Fruit fly (Drosophila melanogaster) whole organism, embryonic: ENCODE data around the gene pyx.

Experiments
- Atf6 ChIP-seq: fragments of 200-800 bp; sonication (Bioruptor generic); IDR thresholded peaks from 2 replicates; pipeline ENCODE4 v1.3.6; 2022; ENCODE audit warnings: missing biosample characterization, missing genetic modification characterization
- CG11085 ChIP-seq: fragments of 200-800 bp; sonication (Bioruptor generic); IDR thresholded peaks from 2 replicates; pipeline ENCODE4 v1.3.6; 2022; ENCODE audit warnings: missing biosample characterization, missing genetic modification characterization
- CG11504 ChIP-seq: fragments of 200-800 bp; sonication (Bioruptor generic); optimal IDR thresholded peaks from 3 replicates; lab custom pipeline; 2019; ENCODE audit warnings: missing biosample characterization, mild to moderate bottlenecking, missing genetic modification characterization, moderate library complexity
- CG12299 ChIP-seq: fragments of 200-800 bp; sonication (Bioruptor generic); optimal IDR thresholded peaks from 2 replicates; lab custom pipeline; 2018; ENCODE audit warnings: missing biosample characterization, mild to moderate bottlenecking, missing genetic modification characterization
- CG12769 ChIP-seq: fragments of 200-800 bp; sonication (Bioruptor generic); optimal IDR thresholded peaks from 2 replicates; lab custom pipeline; 2019; ENCODE audit warnings: missing biosample characterization, mild to moderate bottlenecking, missing genetic modification characterization, moderate library complexity
- CG13296 ChIP-seq: fragments of 200-800 bp; sonication (Bioruptor generic); optimal IDR thresholded peaks from 3 replicates; lab custom pipeline; 2018; ENCODE audit warnings: missing biosample characterization, mild to moderate bottlenecking, missing genetic modification characterization
- CG14014 ChIP-seq: fragments of 200-800 bp; sonication (Bioruptor generic); IDR thresholded peaks from 2 replicates; pipeline ENCODE4 v1.3.6; 2022; ENCODE audit warnings: missing biosample characterization, missing genetic modification characterization
- CG14441 ChIP-seq: fragments of 200-800 bp; sonication (Bioruptor generic); IDR thresholded peaks from 2 replicates; pipeline ENCODE4 v1.3.6; 2022; ENCODE audit warnings: missing biosample characterization, missing genetic modification characterization
- CG1647 ChIP-seq: fragments of 200-800 bp; sonication (Bioruptor generic); optimal IDR thresholded peaks from 3 replicates; lab custom pipeline; 2016; ENCODE audit warnings: missing biosample characterization, missing genetic modification characterization
- CG17912 ChIP-seq: fragments of 200-800 bp; sonication (Bioruptor generic); optimal IDR thresholded peaks from 2 replicates; lab custom pipeline; 2018; ENCODE audit warnings: missing biosample characterization, mild to moderate bottlenecking, missing genetic modification characterization
- CG18262 ChIP-seq: fragments of 200-800 bp; optimal IDR thresholded peaks from 3 replicates; lab custom pipeline; 2019; ENCODE audit warnings: missing biosample characterization, mild to moderate bottlenecking, missing genetic modification characterization, moderate library complexity
- CG2120 ChIP-seq: fragments of 200-800 bp; sonication (Bioruptor generic); optimal IDR thresholded peaks from 3 replicates; lab custom pipeline; 2016; ENCODE audit warnings: missing biosample characterization, missing genetic modification characterization
- CG30403 ChIP-seq: fragments of 200-800 bp; sonication (Bioruptor generic); optimal IDR thresholded peaks from 3 replicates; lab custom pipeline; 2016; ENCODE audit warnings: missing biosample characterization, missing genetic modification characterization
- CG31224 ChIP-seq: fragments of 200-800 bp; sonication (Bioruptor generic); IDR thresholded peaks from 2 replicates; pipeline ENCODE4 v1.3.6; 2022; ENCODE audit warnings: missing biosample characterization, missing genetic modification characterization
- CG32767 ChIP-seq: fragments of 200-800 bp; sonication (Bioruptor generic); IDR thresholded peaks from 2 replicates; pipeline ENCODE4 v1.3.6; 2022; ENCODE audit warnings: missing biosample characterization, missing genetic modification characterization
- CG3995 ChIP-seq: fragments of 200-800 bp; sonication (Bioruptor generic); optimal IDR thresholded peaks from 3 replicates; lab custom pipeline; 2016; ENCODE audit warnings: missing biosample characterization, missing genetic modification characterization
- CG4282 ChIP-seq: fragments of 200-800 bp; sonication (Bioruptor generic); optimal IDR thresholded peaks from 2 replicates; lab custom pipeline; 2016; ENCODE audit warnings: missing biosample characterization, missing genetic modification characterization
- CG4707 ChIP-seq: fragments of 200-800 bp; sonication (Bioruptor generic); optimal IDR thresholded peaks from 2 replicates; lab custom pipeline; 2018; ENCODE audit warnings: missing biosample characterization, mild to moderate bottlenecking, missing genetic modification characterization, moderate library complexity
- CG5180 ChIP-seq: fragments of 200-800 bp; sonication (Bioruptor generic); optimal IDR thresholded peaks from 3 replicates; lab custom pipeline; 2017; ENCODE audit warnings: missing biosample characterization, missing genetic modification characterization, mild to moderate bottlenecking, moderate library complexity, missing genetic modification reagents
- CG8290 ChIP-seq, 3 experiments: fragments of 200-800 bp; sonication (Bioruptor generic); optimal IDR thresholded peaks; 2 replicates each; lab custom pipeline; 2016 to 2019; ENCODE audit warnings: missing biosample characterization in 3 of 3, missing genetic modification characterization in 3 of 3, mild to moderate bottlenecking in 2 of 3, moderate library complexity in 1 of 3
- CG8924 ChIP-seq: fragments of 200-800 bp; optimal IDR thresholded peaks from 3 replicates; lab custom pipeline; 2019; ENCODE audit warnings: missing biosample characterization, mild to moderate bottlenecking, missing genetic modification characterization, moderate library complexity
- Camta ChIP-seq: fragments of 200-800 bp; sonication (Bioruptor generic); optimal IDR thresholded peaks from 2 replicates; lab custom pipeline; 2016; ENCODE audit warnings: missing biosample characterization, missing genetic modification characterization
- D19B ChIP-seq: fragments of 200-800 bp; sonication (Bioruptor generic); optimal IDR thresholded peaks from 2 replicates; lab custom pipeline; 2017; ENCODE audit warnings: missing biosample characterization, mild to moderate bottlenecking, missing genetic modification characterization
- Dbx ChIP-seq: fragments of 200-800 bp; sonication (Bioruptor generic); IDR thresholded peaks from 3 replicates; pipeline ENCODE4 v1.3.6; 2022; ENCODE audit warnings: missing biosample characterization, missing genetic modification characterization
- Dll ChIP-seq: fragments of 200-800 bp; sonication (Bioruptor generic); IDR thresholded peaks from 4 replicates; pipeline ENCODE4 v1.3.6; 2022; ENCODE audit warnings: missing biosample characterization, missing genetic modification characterization; ENCODE audit not compliant: partially characterized antibody
- E2f2 ChIP-seq: fragments of 200-800 bp; sonication (Bioruptor generic); IDR thresholded peaks from 2 replicates; pipeline ENCODE4 v1.3.6; 2022; ENCODE audit warnings: missing biosample characterization, missing genetic modification characterization
- Gsc ChIP-seq: fragments of 200-800 bp; sonication (Bioruptor generic); IDR thresholded peaks from 2 replicates; pipeline ENCODE4 v1.3.6; 2022; ENCODE audit warnings: missing biosample characterization, missing genetic modification characterization
- HHEX ChIP-seq: fragments of 200-800 bp; sonication (Bioruptor generic); optimal IDR thresholded peaks from 3 replicates; lab custom pipeline; 2017; ENCODE audit warnings: missing biosample characterization, mild to moderate bottlenecking, missing genetic modification characterization, missing genetic modification reagents
- Hr51 ChIP-seq, 2 experiments: fragments of 200-800 bp; sonication (Bioruptor generic); optimal IDR thresholded peaks; 2 replicates in 1 of 2; 3 replicates in 1 of 2; lab custom pipeline; 2016 to 2018; ENCODE audit warnings: missing biosample characterization in 2 of 2, missing genetic modification characterization in 2 of 2, mild to moderate bottlenecking in 1 of 2, moderate library complexity in 1 of 2
- Mrtf ChIP-seq: fragments of 200-800 bp; sonication (Bioruptor generic); IDR thresholded peaks from 3 replicates; pipeline ENCODE4 v1.3.6; 2022; ENCODE audit warnings: missing biosample characterization, missing genetic modification characterization
- Scr ChIP-seq: fragments of 200-800 bp; sonication (Bioruptor generic); IDR thresholded peaks from 2 replicates; pipeline ENCODE4 v1.3.6; 2022; ENCODE audit warnings: missing biosample characterization, missing genetic modification characterization; ENCODE audit not compliant: partially characterized antibody
- Sry-β ChIP-seq: fragments of 200-800 bp; sonication (Bioruptor generic); optimal IDR thresholded peaks from 2 replicates; lab custom pipeline; 2018; ENCODE audit warnings: missing biosample characterization, mild to moderate bottlenecking, missing genetic modification characterization, moderate library complexity
- Ssrp ChIP-seq: fragments of 200-800 bp; sonication (Bioruptor generic); optimal IDR thresholded peaks from 2 replicates; lab custom pipeline; 2018; ENCODE audit warnings: missing biosample characterization, mild to moderate bottlenecking, missing genetic modification characterization, moderate library complexity
- ap ChIP-seq: fragments of 200-800 bp; sonication (Bioruptor generic); IDR thresholded peaks from 2 replicates; pipeline ENCODE4 v1.3.6; 2022; ENCODE audit warnings: missing biosample characterization, missing genetic modification characterization
- bigmax ChIP-seq: fragments of 200-800 bp; sonication (Bioruptor generic); optimal IDR thresholded peaks from 2 replicates; lab custom pipeline; 2018; ENCODE audit warnings: missing biosample characterization, mild to moderate bottlenecking, missing genetic modification characterization
- btn ChIP-seq: fragments of 200-800 bp; sonication (Bioruptor generic); optimal IDR thresholded peaks from 2 replicates; lab custom pipeline; 2016; ENCODE audit warnings: missing biosample characterization, missing genetic modification characterization
- cas ChIP-seq: fragments of 200-800 bp; sonication (Bioruptor generic); IDR thresholded peaks from 2 replicates; pipeline ENCODE4 v1.3.6; 2022; ENCODE audit warnings: missing biosample characterization, missing genetic modification characterization
- chn ChIP-seq: fragments of 200-800 bp; sonication (Bioruptor generic); optimal IDR thresholded peaks from 2 replicates; lab custom pipeline; 2016; ENCODE audit warnings: missing biosample characterization, missing genetic modification characterization
- dpn ChIP-seq, 2 experiments: fragments of 200-800 bp; sonication (Bioruptor generic); optimal IDR thresholded peaks; 3 replicates each; lab custom pipeline; 2016; ENCODE audit warnings: missing biosample characterization in 2 of 2, missing genetic modification characterization in 2 of 2
- fru ChIP-seq: fragments of >200 bp; optimal IDR thresholded peaks from 2 replicates; lab custom pipeline; 2017
- lbe ChIP-seq: fragments of 200-800 bp; sonication (Bioruptor generic); optimal IDR thresholded peaks from 2 replicates; lab custom pipeline; 2016; ENCODE audit warnings: missing biosample characterization, mild to moderate bottlenecking, missing genetic modification characterization
- pita ChIP-seq: fragments of 200-800 bp; sonication (Bioruptor generic); optimal IDR thresholded peaks from 2 replicates; lab custom pipeline; 2017; ENCODE audit warnings: missing biosample characterization, mild to moderate bottlenecking, missing genetic modification characterization
- shn ChIP-seq: fragments of 200-800 bp; sonication (Bioruptor generic); optimal IDR thresholded peaks from 3 replicates; lab custom pipeline; 2016; ENCODE audit warnings: missing biosample characterization, missing genetic modification characterization
- sim ChIP-seq: fragments of 200-800 bp; sonication (Bioruptor generic); IDR thresholded peaks from 2 replicates; pipeline ENCODE4 v1.3.6; 2022; ENCODE audit warnings: missing biosample characterization, missing genetic modification characterization
- sug ChIP-seq: fragments of 200-800 bp; optimal IDR thresholded peaks from 2 replicates; lab custom pipeline; 2019; ENCODE audit warnings: missing biosample characterization, mild to moderate bottlenecking, missing genetic modification characterization, moderate library complexity
- toy ChIP-seq: fragments of 200-800 bp; sonication (Bioruptor generic); IDR thresholded peaks from 2 replicates; pipeline ENCODE4 v1.3.6; 2022; ENCODE audit warnings: missing biosample characterization, missing genetic modification characterization
- zen ChIP-seq: fragments of 200-800 bp; sonication (Bioruptor generic); optimal IDR thresholded peaks from 3 replicates; lab custom pipeline; 2018; ENCODE audit warnings: missing biosample characterization, mild to moderate bottlenecking, missing genetic modification characterization, moderate library complexity

pyx gene

DNA sequence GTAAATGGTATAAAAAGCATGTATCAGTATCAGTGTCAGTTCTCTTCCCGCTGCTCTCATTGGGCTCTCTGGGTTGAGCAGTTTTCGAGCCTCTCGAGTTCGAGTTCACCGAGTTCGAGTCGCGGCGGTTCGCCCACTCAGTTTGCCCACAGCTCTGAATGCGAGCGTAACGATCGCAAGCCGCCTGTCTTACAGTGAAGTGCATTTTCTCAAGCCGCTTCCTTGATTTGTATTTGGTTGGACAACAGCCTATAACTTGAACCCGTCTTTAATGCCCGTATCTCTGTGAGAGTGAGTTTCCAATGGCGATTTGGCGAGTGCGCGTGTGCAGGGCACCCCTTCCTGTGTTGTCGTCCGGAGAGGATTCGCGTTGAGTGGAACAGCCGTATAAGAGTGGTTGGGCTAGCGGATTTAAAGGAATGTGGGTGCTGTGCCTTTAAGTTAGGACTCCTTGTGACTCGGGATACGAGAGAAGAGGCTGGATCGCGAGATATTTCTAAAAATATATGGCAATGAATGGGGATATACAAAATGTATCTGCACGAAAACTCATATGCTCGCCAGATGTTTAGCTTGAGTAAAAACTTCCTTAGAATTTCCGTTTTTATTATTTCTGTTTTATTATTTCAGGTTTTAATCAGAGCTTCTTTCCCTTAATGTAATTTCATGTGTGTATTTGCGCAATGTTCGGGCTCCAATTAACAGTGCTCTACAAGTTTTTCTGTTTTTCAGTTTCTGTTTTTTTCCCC is 48.8 kb upstream of the pyx start (continued):
- TF ChIP-seq CG5180 (GFP tag; lab: Kevin White, UChicago), result peak; percentile 88
- TF ChIP-seq Scr (GFP tag; lab: Robert Waterston, UW), result peak; percentile 57
- no peak for TF ChIP-seq sug
- no peak for TF ChIP-seq fru (lab: Kevin White, UChicago)
- TF ChIP-seq Dbx, result 0 out of 3 replicates have a peak, but pooled peaks have one; percentile 28
- no peak for TF ChIP-seq Sry-β
- TF ChIP-seq CG18262 (tag; lab: Kevin White, UChicago), result no peak
- TF ChIP-seq chn, result no peak
- TF ChIP-seq CG11504 (tag; lab: Kevin White, UChicago), result peak; percentile 3
- 0 out of 2 replicates have a peak, but pooled peaks have one; percentile 15 for TF ChIP-seq E2f2 (GFP tag; lab: Robert Waterston, UW)
- peak; percentile 2 for TF ChIP-seq CG30403 (GFP tag; lab: Kevin White, UChicago)

DNA sequence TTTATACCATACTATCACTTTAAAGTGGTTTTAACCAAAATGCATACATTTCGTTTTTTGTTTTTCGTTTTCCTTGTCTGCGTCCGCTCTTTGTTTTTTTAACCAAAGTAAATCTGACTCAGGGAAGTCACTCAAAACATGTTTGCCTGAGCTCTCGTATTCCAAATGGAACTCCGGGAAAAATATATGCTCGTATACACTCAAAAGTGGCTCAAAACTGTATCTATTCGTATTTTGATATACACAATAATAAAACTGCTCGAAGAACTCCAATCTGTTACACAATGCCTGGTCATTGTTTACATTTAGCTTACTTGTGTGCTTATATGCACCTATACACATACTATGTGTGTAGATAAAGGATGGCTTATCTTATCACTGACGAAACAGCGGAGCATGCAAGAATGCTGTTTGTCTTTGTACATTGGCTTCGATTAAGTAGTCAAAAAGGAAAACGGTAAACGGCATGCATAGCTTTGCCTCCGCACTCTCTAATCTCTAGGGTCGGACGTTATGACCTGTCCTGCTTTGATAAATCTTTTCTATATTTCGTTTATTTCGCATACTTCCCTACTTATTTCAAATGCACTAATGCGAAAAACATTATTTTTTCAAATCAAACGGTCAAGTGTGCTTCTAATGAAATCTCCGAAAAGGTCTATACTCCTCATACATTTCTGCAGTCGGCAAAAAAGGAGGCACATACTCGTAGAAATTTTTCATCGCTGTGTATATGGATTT is 48.1 kb upstream of the pyx start, which contains the start of gene miple2:
Gene miple2, plus strand, starts transcription at position 441 of the 741 bp plus-strand sequence.
- TF ChIP-seq Dll (GFP tag; lab: Robert Waterston, UW) (no peak), CG12769 (peak; percentile 59), CG32767 (GFP tag; lab: Robert Waterston, UW) (peak; percentile 88), Hr51 (GFP tag; optimal IDR thresholded peaks at IDR 0.05; lab: Kevin White, UChicago) (peak; percentile 11 to 62), dpn (GFP tag; optimal IDR thresholded peaks at IDR 0.05; lab: Kevin White, UChicago) (peak; percentile 13 to 38), shn (peak; percentile 41), CG31224 (GFP tag; lab: Robert Waterston, UW) (no peak), CG1647 (GFP tag; lab: Kevin White, UChicago) (no peak), CG13296 (GFP tag; lab: Kevin White, UChicago) (peak; percentile 32), zen (no peak), CG8290 (GFP tag; optimal IDR thresholded peaks at IDR 0.05; lab: Kevin White, UChicago) (peak; percentile 18), CG8290 (tag; optimal IDR thresholded peaks at IDR 0.05; lab: Kevin White, UChicago) (peak; percentile 46 to 79), Atf6 (peak; percentile 10; the same call in 1 of the 2 replicates), ap (GFP tag; lab: Robert Waterston, UW) (no peak), CG2120 (peak; percentile 60), HHEX (GFP tag; lab: Kevin White, UChicago) (peak; percentile 56), CG14014 (GFP tag; lab: Robert Waterston, UW) (no peak), btn (GFP tag; lab: Kevin White, UChicago) (peak; percentile 48), toy (GFP tag; lab: Robert Waterston, UW) (no peak), Ssrp (tag; lab: Kevin White, UChicago) (peak; percentile 35), pita (GFP tag; lab: Kevin White, UChicago) (no peak), Mrtf (no peak), CG11085 (GFP tag; lab: Robert Waterston, UW) (no peak), bigmax (peak; percentile 7), CG4707 (GFP tag; lab: Kevin White, UChicago) (peak; percentile 59), CG8924 (peak; percentile 34), CG3995 (GFP tag; lab: Kevin White, UChicago) (no peak), lbe (GFP tag; lab: Kevin White, UChicago) (no peak), Camta (GFP tag; lab: Kevin White, UChicago) (peak; percentile 15), CG14441 (GFP tag; lab: Robert Waterston, UW) (0 out of 2 replicates have a peak, but pooled peaks have one; percentile 14), CG12299 (tag; lab: Kevin White, UChicago) (peak; percentile 5), CG4282 (GFP tag; lab: Kevin White, UChicago) (no peak), sim (GFP tag; lab: Robert Waterston, UW) (no peak), CG17912 (peak; percentile 55), D19B (GFP tag; lab: Kevin White, UChicago) (peak; percentile 4), Gsc (GFP tag; lab: Robert Waterston, UW) (no peak), cas (GFP tag; lab: Robert Waterston, UW) (no peak)
